Fruit fly (Drosophila melanogaster): ENCODE results near the gene CG33764.

Gene CG33764

DNA sequence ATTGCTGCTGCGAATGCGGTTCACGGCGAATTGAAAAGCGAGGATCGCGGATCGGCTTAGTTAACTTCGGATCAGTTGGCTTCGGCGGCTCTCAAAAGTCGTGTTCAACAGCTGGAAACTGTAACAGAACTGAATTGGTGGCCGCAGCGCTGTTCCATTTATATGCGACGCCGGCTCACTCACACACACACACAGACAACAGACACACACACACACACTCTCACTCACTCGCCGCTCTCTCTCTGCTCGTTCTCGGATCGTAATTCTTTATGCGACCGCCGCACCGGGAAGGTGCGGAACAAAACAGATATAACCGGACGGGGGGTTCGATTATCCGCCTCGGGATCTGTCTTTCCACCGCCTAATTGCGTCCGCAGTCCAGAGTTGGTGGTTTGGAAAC is 40.1 kb downstream of the CG33764 start, which contains the start of gene CG46460 (continued):
- TF ChIP-seq Poxn (GFP tag; IDR thresholded peaks at IDR 0.05) (no peak), CG31224 (GFP tag; IDR thresholded peaks at IDR 0.05) (no peak), az2 (GFP tag; optimal IDR thresholded peaks at IDR 0.05) (no peak), gcm (GFP tag; optimal IDR thresholded peaks at IDR 0.05) (no peak), CG33213 (GFP tag; optimal IDR thresholded peaks at IDR 0.05) (no peak), Adf1 (GFP tag; IDR thresholded peaks at IDR 0.05) (peak; percentile 58), CG15073 (GFP tag; optimal IDR thresholded peaks at IDR 0.05) (no peak), CG13123 (GFP tag; optimal IDR thresholded peaks at IDR 0.05) (no peak), CG8765 (GFP tag; IDR thresholded peaks at IDR 0.05) (no peak), Hey (tag; optimal IDR thresholded peaks at IDR 0.05) (no peak), Ssrp (tag; optimal IDR thresholded peaks at IDR 0.05) (no peak), row (GFP tag; IDR thresholded peaks at IDR 0.05) (0 out of 3 replicates have a peak, but pooled peaks have one; percentile 24), bbx (GFP tag; IDR thresholded peaks at IDR 0.05; ENCODE audit: partially characterized antibody) (no peak), ind (GFP tag; optimal IDR thresholded peaks at IDR 0.05) (no peak), cad (GFP tag; optimal IDR thresholded peaks at IDR 0.05) (peak; percentile 44), CG7786 (GFP tag; optimal IDR thresholded peaks at IDR 0.05) (no peak), gcm2 (GFP tag; optimal IDR thresholded peaks at IDR 0.05) (no peak), CG4282 (GFP tag; optimal IDR thresholded peaks at IDR 0.05) (no peak), CG3065 (GFP tag; optimal IDR thresholded peaks at IDR 0.05) (no peak), nerfin-1 (tag; optimal IDR thresholded peaks at IDR 0.05) (no peak), Doc2 (GFP tag; IDR thresholded peaks at IDR 0.05) (no peak), CG13894 (tag; optimal IDR thresholded peaks at IDR 0.05) (no peak), usp (GFP tag; optimal IDR thresholded peaks at IDR 0.05) (no peak), B-H1 (GFP tag; IDR thresholded peaks at IDR 0.05) (no peak), ken (GFP tag; IDR thresholded peaks at IDR 0.05) (no peak), Chrac-16 (GFP tag; optimal IDR thresholded peaks at IDR 0.05) (no peak), CG9727 (GFP tag; optimal IDR thresholded peaks at IDR 0.05) (peak; percentile 32), CG16779 (GFP tag; IDR thresholded peaks at IDR 0.05) (no peak), Oli (tag; optimal IDR thresholded peaks at IDR 0.05) (no peak), CG2889 (GFP tag; IDR thresholded peaks at IDR 0.05) (no peak), CG17328 (GFP tag; IDR thresholded peaks at IDR 0.05) (peak; percentile 11; the same call in 1 of the 2 replicates), Ravus (GFP tag; IDR thresholded peaks at IDR 0.05) (no peak), sob (GFP tag; IDR thresholded peaks at IDR 0.05) (0 out of 2 replicates have a peak, but pooled peaks have one; percentile 13), ems (GFP tag; optimal IDR thresholded peaks at IDR 0.05) (no peak), CG10274 (GFP tag; optimal IDR thresholded peaks at IDR 0.05) (no peak), jigr1 (GFP tag; IDR thresholded peaks at IDR 0.05) (no peak), CG11695 (GFP tag; IDR thresholded peaks at IDR 0.05) (peak; percentile 92), crc (GFP tag; optimal IDR thresholded peaks at IDR 0.05) (no peak), CG32767 (GFP tag; IDR thresholded peaks at IDR 0.05) (no peak), Dip2 (GFP tag; IDR thresholded peaks at IDR 0.05) (no peak), disco-r (GFP tag; optimal IDR thresholded peaks at IDR 0.05) (no peak), CG3281 (GFP tag; optimal IDR thresholded peaks at IDR 0.05) (no peak), unpg (GFP tag; optimal IDR thresholded peaks at IDR 0.05) (no peak), crol (GFP tag; IDR thresholded peaks at IDR 0.05) (peak; percentile 57), abd-A (tag; optimal IDR thresholded peaks at IDR 0.05) (no peak), CG11696 (GFP tag; IDR thresholded peaks at IDR 0.05) (no peak), toy (GFP tag; IDR thresholded peaks at IDR 0.05) (no peak), zfh2 (GFP tag; optimal IDR thresholded peaks at IDR 0.05) (no peak), h (optimal IDR thresholded peaks at IDR 0.05) (no peak), btn (GFP tag; optimal IDR thresholded peaks at IDR 0.05) (no peak), chinmo (GFP tag; IDR thresholded peaks at IDR 0.05; ENCODE audit: partially characterized antibody) (peak; percentile 84; the same call in 3 of the 4 replicates), zf30C (GFP tag; optimal IDR thresholded peaks at IDR 0.05) (no peak), Hr78 (GFP tag; optimal IDR thresholded peaks at IDR 0.05) (no peak), grau (tag; optimal IDR thresholded peaks at IDR 0.05) (peak; percentile 21)
